Worm (Caenorhabditis elegans): Measurements from ENCODE around the gene ZK836.3.

DNA sequence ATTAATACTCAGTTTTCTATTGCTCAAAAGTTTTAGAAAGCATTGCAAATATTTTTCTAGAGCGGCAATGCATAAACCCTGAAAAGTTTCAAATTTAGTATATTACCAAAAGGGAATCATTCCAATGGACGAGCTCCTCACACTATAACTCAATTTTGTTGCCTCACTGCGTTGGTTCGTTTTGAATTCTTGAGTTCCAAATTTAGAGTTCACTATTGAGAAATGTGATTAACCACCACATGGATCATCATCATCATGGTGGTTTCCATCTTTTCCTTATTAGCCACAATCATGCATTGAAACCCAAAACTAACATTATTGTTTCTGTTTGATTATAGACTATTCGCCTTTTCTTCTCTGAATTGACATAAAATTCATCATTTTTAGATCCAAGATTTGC is 14.2 kb upstream of the ZK836.3 start:
- TF ChIP-seq ceh-13 (GFP tag; optimal IDR thresholded peaks at IDR 0.05) (no peak), scrt-1 (GFP tag; IDR thresholded peaks at IDR 0.05) (no peak), ama-1 (optimal IDR thresholded peaks at IDR 0.05) (no peak), aly-1 (tag; optimal IDR thresholded peaks at IDR 0.05) (no peak), B0310.2 (tag; optimal IDR thresholded peaks at IDR 0.05) (no peak), ceh-36 (tag; optimal IDR thresholded peaks at IDR 0.05) (no peak), F13C5.2 (tag; optimal IDR thresholded peaks at IDR 0.05) (no peak), tra-4 (tag; optimal IDR thresholded peaks at IDR 0.05) (no peak), flt-1 (GFP tag; IDR thresholded peaks at IDR 0.05) (no peak), hnd-1 (tag; optimal IDR thresholded peaks at IDR 0.05) (no peak), ets-7 (tag; optimal IDR thresholded peaks at IDR 0.05) (no peak), sea-1 (GFP tag; conservative IDR thresholded peaks at IDR 0.05) (no peak)
